Worm (Caenorhabditis elegans) whole organism, midembryonic: ENCODE measurements around the gene pgph-1.

Experiments
- T22C8.4 ChIP-seq: fragments of 200-800 bp; sonication (Bioruptor generic); IDR thresholded peaks from 2 replicates; pipeline ENCODE4 v1.3.6; 2022; ENCODE audit warnings: missing genetic modification characterization, missing compliant biosample characterization
- cog-1 ChIP-seq: sonication (generic microtip); optimal IDR thresholded peaks from 2 replicates; lab custom pipeline; 2016; ENCODE audit warnings: missing genetic modification characterization, missing compliant biosample characterization
- flt-1 ChIP-seq: fragments of 200-800 bp; sonication (Bioruptor generic); IDR thresholded peaks from 2 replicates; pipeline ENCODE4 v1.3.6; 2022; ENCODE audit warnings: missing genetic modification characterization, missing compliant biosample characterization
- med-1 ChIP-seq: sonication (generic microtip); optimal IDR thresholded peaks from 2 replicates; lab custom pipeline; 2017; ENCODE audit warnings: missing genetic modification characterization, mild to moderate bottlenecking, missing compliant biosample characterization, antibody characterized with exemption, missing genetic modification reagents; ENCODE audit not compliant: insufficient read depth
- ref-1 ChIP-seq: fragments of 200-800 bp; sonication (Bioruptor generic); conservative IDR thresholded peaks from 2 replicates; pipeline ENCODE4 v1.3.6; 2022; ENCODE audit warnings: missing genetic modification reagents, missing genetic modification characterization, missing compliant biosample characterization
- ztf-29 ChIP-seq: fragments of 200-800 bp; sonication (Bioruptor generic); IDR thresholded peaks from 2 replicates; pipeline ENCODE4 v1.3.6; 2022; ENCODE audit warnings: missing genetic modification reagents, missing genetic modification characterization, missing compliant biosample characterization

DNA sequence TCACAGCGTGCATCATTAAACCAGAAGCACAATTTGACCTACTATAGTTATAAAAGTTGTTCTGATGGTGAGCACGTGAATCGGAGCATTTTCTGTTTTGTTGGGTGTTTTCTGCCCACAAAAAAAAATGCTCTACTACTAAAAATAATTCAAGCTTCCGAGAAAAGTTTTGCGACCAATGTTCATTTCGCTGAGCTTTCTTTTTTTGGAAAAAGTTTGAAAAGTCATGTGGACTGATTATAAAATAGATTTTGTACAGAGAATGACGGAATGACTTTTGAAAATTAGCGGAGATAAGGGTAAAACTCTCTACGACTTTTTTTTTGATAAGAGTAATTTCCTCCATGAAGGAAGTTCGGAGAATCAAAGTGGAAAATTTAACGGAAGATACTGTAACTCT, 16.2 kb upstream of the pgph-1 start:
- TF ChIP-seq ztf-29 (GFP tag; lab: Robert Waterston, UW): no peak
- no peak for TF ChIP-seq ref-1 (GFP tag; lab: Robert Waterston, UW)
- TF ChIP-seq cog-1 (tag; lab: Kevin White, UChicago): no peak
- no peak for TF ChIP-seq flt-1 (GFP tag; lab: Robert Waterston, UW)
- TF ChIP-seq med-1 (GFP tag; lab: Kevin White, UChicago): no peak
- no peak for TF ChIP-seq T22C8.4 (GFP tag; lab: Robert Waterston, UW)
